Worm (Caenorhabditis elegans) whole organism, mixed stage, embryonic: Measurements from ENCODE around the gene F32D8.12.

Experiments used
- M03D4.4 ChIP-seq: sonication (generic microtip); optimal IDR thresholded peaks from 2 replicates; lab custom pipeline; 2017; ENCODE audit warnings: mild to moderate bottlenecking, missing genetic modification characterization, missing compliant biosample characterization
- bed-3 ChIP-seq: fragments of 200-800 bp; sonication (Bioruptor generic); optimal IDR thresholded peaks from 3 replicates; lab custom pipeline; 2018; ENCODE audit warnings: mild to moderate bottlenecking, missing genetic modification characterization, moderate library complexity, missing compliant biosample characterization
- blmp-1 ChIP-seq: fragments of 150-350 bp; optimal IDR thresholded peaks from 2 replicates; lab custom pipeline; 2014; ENCODE audit warnings: missing biosample characterization, missing genetic modification characterization
- ceh-39 ChIP-seq: fragments of 150-350 bp; optimal IDR thresholded peaks from 2 replicates; lab custom pipeline; 2014; ENCODE audit warnings: missing biosample characterization, missing genetic modification characterization
- ceh-83 ChIP-seq: fragments of 200-800 bp; sonication (Bioruptor generic); optimal IDR thresholded peaks from 2 replicates; lab custom pipeline; 2018; ENCODE audit warnings: mild to moderate bottlenecking, missing genetic modification characterization, missing compliant biosample characterization
- ces-1 ChIP-seq: fragments of 150-350 bp; optimal IDR thresholded peaks from 2 replicates; lab custom pipeline; 2014; ENCODE audit warnings: missing biosample characterization, missing genetic modification reagents, missing genetic modification characterization
- cnd-1 ChIP-seq: fragments of 200-800 bp; sonication (Bioruptor generic); optimal IDR thresholded peaks from 2 replicates; lab custom pipeline; 2018; ENCODE audit warnings: mild to moderate bottlenecking, missing genetic modification characterization, missing compliant biosample characterization
- drap-1 ChIP-seq: fragments of 200-800 bp; sonication (Bioruptor generic); optimal IDR thresholded peaks from 3 replicates; lab custom pipeline; 2018; ENCODE audit warnings: mild to moderate bottlenecking, missing genetic modification characterization, missing compliant biosample characterization
- elt-1 ChIP-seq: sonication (generic microtip); optimal IDR thresholded peaks from 2 replicates; lab custom pipeline; 2017; ENCODE audit warnings: missing genetic modification characterization, mild to moderate bottlenecking, missing compliant biosample characterization, antibody characterized with exemption, moderate library complexity, borderline replicate concordance; ENCODE audit not compliant: insufficient read depth
- elt-3 ChIP-seq: fragments of 150-350 bp; optimal IDR thresholded peaks from 2 replicates; lab custom pipeline; 2014; ENCODE audit warnings: missing biosample characterization, missing genetic modification characterization
- flh-1 ChIP-seq: fragments of 200-800 bp; sonication (Bioruptor generic); optimal IDR thresholded peaks from 2 replicates; lab custom pipeline; 2018; ENCODE audit warnings: mild to moderate bottlenecking, missing genetic modification characterization, moderate library complexity, missing compliant biosample characterization
- hlh-1 ChIP-seq: fragments of 150-350 bp; optimal IDR thresholded peaks from 2 replicates; lab custom pipeline; 2014; ENCODE audit warnings: missing biosample characterization, missing genetic modification reagents, missing genetic modification characterization
- lin-32 ChIP-seq: fragments of 200-800 bp; sonication (Bioruptor generic); optimal IDR thresholded peaks from 2 replicates; lab custom pipeline; 2018; ENCODE audit warnings: mild to moderate bottlenecking, missing genetic modification characterization, missing compliant biosample characterization
- lsy-2 ChIP-seq: fragments of 150-350 bp; optimal IDR thresholded peaks from 2 replicates; lab custom pipeline; 2014; ENCODE audit warnings: missing biosample characterization, missing genetic modification characterization
- mab-5 ChIP-seq: fragments of 150-350 bp; optimal IDR thresholded peaks from 2 replicates; lab custom pipeline; 2014; ENCODE audit warnings: missing biosample characterization, missing genetic modification characterization
- mep-1 ChIP-seq: fragments of 150-350 bp; optimal IDR thresholded peaks from 2 replicates; lab custom pipeline; 2017; ENCODE audit warnings: missing biosample characterization, missing genetic modification reagents, missing genetic modification characterization, inconsistent platforms
- mls-2 ChIP-seq: sonication (generic microtip); optimal IDR thresholded peaks from 2 replicates; lab custom pipeline; 2016; ENCODE audit warnings: mild to moderate bottlenecking, missing genetic modification characterization, moderate library complexity, missing compliant biosample characterization
- nhr-12 ChIP-seq: fragments of 150-350 bp; optimal IDR thresholded peaks from 2 replicates; lab custom pipeline; 2014; ENCODE audit warnings: missing biosample characterization, missing genetic modification characterization
- nhr-2 ChIP-seq: fragments of 150-350 bp; optimal IDR thresholded peaks from 2 replicates; lab custom pipeline; 2014; ENCODE audit warnings: missing biosample characterization, missing genetic modification characterization
- nhr-237 ChIP-seq: fragments of 150-350 bp; optimal IDR thresholded peaks from 2 replicates; lab custom pipeline; 2014; ENCODE audit warnings: missing biosample characterization, missing genetic modification characterization
- nhr-28 ChIP-seq: fragments of 150-350 bp; optimal IDR thresholded peaks from 2 replicates; lab custom pipeline; 2014; ENCODE audit warnings: missing biosample characterization, missing genetic modification characterization
- nhr-76 ChIP-seq: sonication (generic microtip); optimal IDR thresholded peaks from 2 replicates; lab custom pipeline; 2017; ENCODE audit warnings: missing biosample characterization, missing genetic modification characterization
- sem-2 ChIP-seq: fragments of 200-800 bp; sonication (Bioruptor generic); optimal IDR thresholded peaks from 2 replicates; lab custom pipeline; 2018; ENCODE audit warnings: mild to moderate bottlenecking, missing genetic modification characterization, missing compliant biosample characterization
- snpc-4 ChIP-seq: fragments of 150-350 bp; optimal IDR thresholded peaks from 2 replicates; lab custom pipeline; 2014; ENCODE audit warnings: missing biosample characterization, missing genetic modification characterization
- sptf-1 ChIP-seq: sonication (generic microtip); optimal IDR thresholded peaks from 2 replicates; lab custom pipeline; 2017; ENCODE audit warnings: mild to moderate bottlenecking, missing genetic modification characterization, moderate library complexity, missing compliant biosample characterization
- tbx-8 ChIP-seq: fragments of 200-800 bp; sonication (Bioruptor generic); optimal IDR thresholded peaks from 2 replicates; lab custom pipeline; 2018; ENCODE audit warnings: mild to moderate bottlenecking, missing genetic modification characterization, moderate library complexity, missing compliant biosample characterization
- unc-120 ChIP-seq: sonication (generic microtip); optimal IDR thresholded peaks from 2 replicates; lab custom pipeline; 2017; ENCODE audit warnings: missing genetic modification characterization, missing compliant biosample characterization; ENCODE audit not compliant: poor library complexity, severe bottlenecking
- unc-39 ChIP-seq: fragments of 150-350 bp; optimal IDR thresholded peaks from 2 replicates; lab custom pipeline; 2014; ENCODE audit warnings: missing biosample characterization, missing genetic modification characterization
- unc-62 ChIP-seq: fragments of 150-350 bp; optimal IDR thresholded peaks from 2 replicates; lab custom pipeline; 2014; ENCODE audit warnings: missing biosample characterization, missing genetic modification reagents, missing genetic modification characterization
- zip-8 ChIP-seq: fragments of 150-350 bp; optimal IDR thresholded peaks from 2 replicates; lab custom pipeline; 2014; ENCODE audit warnings: missing biosample characterization, missing genetic modification characterization
- ztf-11 ChIP-seq: fragments of 150-350 bp; optimal IDR thresholded peaks from 2 replicates; lab custom pipeline; 2014; ENCODE audit warnings: missing biosample characterization, missing genetic modification characterization

Gene F32D8.12

DNA sequence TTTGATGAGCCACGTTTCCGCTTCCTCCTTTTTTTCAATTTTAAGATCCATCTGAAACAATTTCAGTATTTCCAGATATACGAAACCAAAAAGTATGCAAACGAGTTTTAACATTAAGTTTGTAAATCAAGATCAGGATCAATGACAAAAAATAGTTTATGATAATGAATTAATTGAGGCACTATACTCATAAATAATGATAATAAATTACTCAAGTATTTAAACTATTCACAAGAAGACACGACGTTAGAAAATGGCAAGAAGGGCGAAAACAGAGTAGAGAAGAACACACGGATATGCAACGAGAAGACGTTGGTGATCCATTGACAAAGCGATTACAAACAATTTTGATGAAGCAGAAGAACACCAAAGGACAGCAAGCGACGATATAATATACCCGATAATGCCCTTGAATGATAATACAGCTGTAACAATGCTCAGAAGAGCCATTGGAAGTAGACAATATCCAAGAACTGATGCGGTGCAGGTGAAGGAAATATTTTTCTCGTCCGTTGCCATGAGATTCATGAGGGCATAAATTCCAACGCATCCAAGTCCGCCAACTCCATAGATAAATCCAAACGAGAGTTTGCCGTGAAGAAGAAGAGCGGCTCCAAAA is 2.8 kb upstream of the F32D8.12 start, which contains the start of gene F32D8.4:
Gene F32D8.4, minus strand, starts transcription at position 51 of the 619 bp plus-strand sequence.
- TF ChIP-seq unc-120 (tag; lab: Kevin White, UChicago) (no peak), cnd-1 (tag; lab: Kevin White, UChicago) (no peak), lsy-2 (tag; lab: Kevin White, UChicago) (no peak)
- TF ChIP-seq, all 35 proteins: peak for 0

DNA sequence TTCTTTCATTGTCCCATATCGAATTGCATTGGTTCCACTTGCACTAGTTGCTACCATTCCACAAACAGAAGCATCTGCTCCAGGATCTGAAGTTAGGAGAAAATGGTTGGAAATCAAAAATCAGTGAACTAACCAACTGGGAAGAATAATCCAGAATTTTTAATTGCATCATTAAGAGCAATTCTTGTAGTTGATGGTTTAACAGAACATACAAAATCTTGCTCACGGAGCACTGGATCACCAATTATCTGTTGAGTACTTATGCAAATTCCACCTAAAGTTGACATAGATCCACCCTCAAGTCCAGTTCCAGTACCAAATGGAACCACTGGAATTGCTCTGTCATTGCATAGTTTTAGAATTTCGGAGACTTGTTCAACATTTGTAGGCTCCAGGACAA is 1.1 kb downstream of the F32D8.12 start:
- TF ChIP-seq bed-3 (GFP tag; lab: Kevin White, UChicago) (no peak), unc-62 (GFP tag; lab: Kevin White, UChicago) (no peak), M03D4.4 (tag; lab: Kevin White, UChicago) (no peak), nhr-28 (tag; lab: Kevin White, UChicago) (no peak), nhr-12 (tag; lab: Kevin White, UChicago) (no peak), nhr-76 (no peak), hlh-1 (tag; lab: Kevin White, UChicago) (no peak), sptf-1 (tag; lab: Kevin White, UChicago) (no peak), ceh-83 (GFP tag; lab: Kevin White, UChicago) (no peak), elt-3 (no peak), unc-39 (no peak), drap-1 (no peak), unc-120 (tag; lab: Kevin White, UChicago) (no peak), flh-1 (GFP tag; lab: Kevin White, UChicago) (no peak), ceh-39 (tag; lab: Kevin White, UChicago) (no peak), nhr-237 (tag; lab: Kevin White, UChicago) (no peak)

DNA sequence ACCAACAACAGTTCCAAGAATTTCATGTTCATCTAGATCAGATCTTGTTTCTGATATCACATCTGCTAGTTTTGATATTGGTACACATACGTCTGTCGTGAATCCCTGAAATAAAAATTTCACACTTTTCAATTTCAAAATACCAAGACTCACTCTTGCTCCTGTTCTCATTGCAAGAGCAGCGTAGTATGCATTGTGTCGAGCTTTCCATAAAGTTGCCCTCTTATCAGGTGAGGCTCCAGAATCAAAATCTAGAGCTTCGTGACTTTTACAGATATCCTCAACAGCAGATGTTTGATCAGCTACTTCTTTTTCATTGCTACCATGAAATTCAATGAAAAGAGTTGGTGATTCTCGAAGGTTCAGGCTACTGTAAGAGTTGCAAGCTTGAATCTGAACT is 1.8 kb downstream of the F32D8.12 start, which contains the start of gene F32D8.11:
Gene F32D8.11, minus strand, starts transcription at position 101 of the 400 bp plus-strand sequence.
- no peak for TF ChIP-seq nhr-2 (tag; lab: Kevin White, UChicago)
- TF ChIP-seq elt-1: no peak
- TF ChIP-seq mep-1 (tag; lab: Kevin White, UChicago): no peak
- no peak for TF ChIP-seq ces-1 (GFP tag; lab: Kevin White, UChicago)
- TF ChIP-seq sem-2 (GFP tag; lab: Kevin White, UChicago): no peak
- no peak for TF ChIP-seq bed-3 (GFP tag; lab: Kevin White, UChicago)
- TF ChIP-seq unc-39: no peak
- TF ChIP-seq ceh-83 (GFP tag; lab: Kevin White, UChicago): no peak
- no peak for TF ChIP-seq mab-5 (tag; lab: Kevin White, UChicago)
- no peak for TF ChIP-seq cnd-1 (tag; lab: Kevin White, UChicago)
- TF ChIP-seq unc-120 (tag; lab: Kevin White, UChicago): no peak
- TF ChIP-seq lin-32 (GFP tag; lab: Kevin White, UChicago): no peak
- TF ChIP-seq snpc-4: no peak
- TF ChIP-seq flh-1 (GFP tag; lab: Kevin White, UChicago): no peak
- TF ChIP-seq mls-2 (tag; lab: Kevin White, UChicago): no peak
- TF ChIP-seq tbx-8: no peak

DNA sequence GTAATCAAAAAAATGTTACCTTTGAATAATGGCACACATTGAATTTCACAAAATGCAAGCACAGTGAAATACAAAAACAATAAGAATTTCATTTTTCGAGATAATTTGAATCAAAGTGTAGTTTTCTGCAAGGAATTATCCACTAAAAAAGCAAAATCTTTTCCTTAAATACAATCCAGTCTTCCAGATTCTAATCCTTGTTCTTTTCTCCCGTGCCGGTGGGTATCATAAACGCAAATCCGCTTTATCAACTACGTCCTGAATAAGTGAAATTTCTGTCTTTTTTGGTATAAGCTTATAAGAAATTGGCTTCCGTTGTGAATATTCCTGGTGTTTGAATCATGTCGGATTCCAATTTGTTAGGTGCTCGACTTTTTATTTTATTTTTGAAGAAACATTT is 2.7 kb downstream of the F32D8.12 start:
- TF ChIP-seq flh-1 (GFP tag; lab: Kevin White, UChicago) (no peak), bed-3 (GFP tag; lab: Kevin White, UChicago) (no peak), drap-1 (no peak), cnd-1 (tag; lab: Kevin White, UChicago) (no peak), lsy-2 (tag; lab: Kevin White, UChicago) (no peak), sptf-1 (tag; lab: Kevin White, UChicago) (no peak), zip-8 (tag; lab: Kevin White, UChicago) (no peak), ces-1 (GFP tag; lab: Kevin White, UChicago) (no peak)

DNA sequence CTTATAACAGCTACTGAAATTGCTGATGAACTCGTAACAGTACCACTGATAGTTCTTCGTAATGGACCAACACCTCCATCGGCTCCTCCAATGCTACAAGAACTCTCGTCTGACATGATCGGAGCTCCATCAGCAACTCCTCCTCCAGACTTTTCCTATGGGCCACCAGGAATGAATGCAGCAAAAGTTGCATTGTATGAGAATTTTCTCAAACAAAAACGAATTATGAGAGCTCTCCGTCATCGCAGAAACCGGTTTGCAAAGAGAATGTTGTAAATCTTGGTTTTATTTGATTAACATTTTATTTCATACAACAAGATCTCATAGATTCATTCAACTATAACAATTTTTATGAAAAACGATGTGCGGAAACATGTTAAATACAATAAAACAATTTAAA is 3.3 kb downstream of the F32D8.12 start:
- TF ChIP-seq nhr-28 (tag; lab: Kevin White, UChicago) (no peak), lsy-2 (tag; lab: Kevin White, UChicago) (no peak), mep-1 (tag; lab: Kevin White, UChicago) (no peak), unc-120 (tag; lab: Kevin White, UChicago) (no peak), nhr-237 (tag; lab: Kevin White, UChicago) (no peak), drap-1 (no peak), lin-32 (GFP tag; lab: Kevin White, UChicago) (no peak), mab-5 (tag; lab: Kevin White, UChicago) (no peak), flh-1 (GFP tag; lab: Kevin White, UChicago) (no peak), blmp-1 (tag; lab: Kevin White, UChicago) (no peak), nhr-2 (tag; lab: Kevin White, UChicago) (no peak), sem-2 (GFP tag; lab: Kevin White, UChicago) (no peak), nhr-12 (tag; lab: Kevin White, UChicago) (no peak), nhr-76 (no peak), ztf-11 (tag; lab: Kevin White, UChicago) (no peak)
